Fruit fly (Drosophila melanogaster) whole organism, embryonic: Measurements from ENCODE around the gene frac.

Experiments used
- CG15073 ChIP-seq: fragments of 200-800 bp; sonication (Bioruptor generic); optimal IDR thresholded peaks from 2 replicates; lab custom pipeline; 2016; ENCODE audit warnings: missing biosample characterization, missing genetic modification characterization
- CG3407 ChIP-seq: fragments of 200-800 bp; sonication (Bioruptor generic); optimal IDR thresholded peaks from 2 replicates; lab custom pipeline; 2018; ENCODE audit warnings: missing biosample characterization, mild to moderate bottlenecking, missing genetic modification characterization
- CG6854 ChIP-seq: fragments of 200-800 bp; sonication (Bioruptor generic); optimal IDR thresholded peaks from 3 replicates; lab custom pipeline; 2017; ENCODE audit warnings: missing biosample characterization, mild to moderate bottlenecking, missing genetic modification characterization

DNA sequence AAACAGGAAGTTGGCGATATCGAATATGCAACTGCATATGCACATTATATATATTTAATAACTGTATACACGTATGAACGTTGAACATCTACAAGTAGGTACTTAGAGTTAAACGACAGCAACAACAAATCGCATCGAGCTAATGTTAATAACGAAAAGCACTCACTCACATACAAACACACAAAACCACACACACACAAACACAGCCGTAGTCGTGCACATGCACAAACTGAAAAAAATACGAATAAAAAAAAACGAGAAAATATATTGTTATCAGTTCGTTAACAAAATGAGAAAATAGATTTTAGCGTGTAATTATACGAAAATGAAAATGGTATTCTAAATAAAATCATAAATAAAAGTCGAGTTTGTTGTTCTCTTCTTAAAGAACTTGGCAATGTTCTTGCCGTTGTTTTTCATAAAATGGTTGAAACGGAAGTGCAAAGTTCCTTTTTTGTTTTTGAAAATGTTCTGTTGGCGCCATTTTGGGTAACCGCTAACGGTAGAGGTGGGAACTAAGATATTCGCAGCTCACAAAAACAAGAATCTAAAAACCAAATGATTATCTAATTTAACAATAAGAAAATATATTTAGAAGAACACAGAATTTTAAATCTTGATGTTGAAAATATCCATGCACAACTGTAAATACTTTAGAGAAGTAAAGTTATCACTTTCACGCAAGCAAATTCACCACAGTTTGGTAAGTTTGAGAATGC, 34.6 kb upstream of the frac start:
- TF ChIP-seq CG15073 (no peak), CG6854 (GFP tag; lab: Kevin White, UChicago) (no peak), CG3407 (GFP tag; lab: Kevin White, UChicago) (no peak)
